Worm (Caenorhabditis elegans): ENCODE measurements around the gene str-63.

The str-63 gene

ce11 chrV:3333334-3333733, 18.0 kb upstream of the str-63 start, which contains the start of gene C17B7.5:
TSS of gene C17B7.5 (plus strand) at chrV:3333634.
- TF ChIP-seq ceh-24 (tag; optimal IDR thresholded peaks at IDR 0.05) (no peak), hlh-13 (GFP tag; optimal IDR thresholded peaks at IDR 0.05) (no peak), T23F11.4 (GFP tag; optimal IDR thresholded peaks at IDR 0.05) (no peak), C08G9.2 (tag; optimal IDR thresholded peaks at IDR 0.05) (no peak), ttx-3 (tag; optimal IDR thresholded peaks at IDR 0.05) (no peak), pag-3 (tag; optimal IDR thresholded peaks at IDR 0.05; ENCODE audit: borderline replicate concordance) (no peak), nhr-232 (tag; optimal IDR thresholded peaks at IDR 0.05) (no peak), dmd-4 (tag; optimal IDR thresholded peaks at IDR 0.05; ENCODE audit: borderline replicate concordance) (no peak), lin-11 (tag; optimal IDR thresholded peaks at IDR 0.05) (no peak), npax-4 (tag; optimal IDR thresholded peaks at IDR 0.05) (no peak), odd-2 (tag; optimal IDR thresholded peaks at IDR 0.05) (no peak), pros-1 (tag; optimal IDR thresholded peaks at IDR 0.05) (no peak), K09A11.1 (tag; optimal IDR thresholded peaks at IDR 0.05; ENCODE audit: insufficient read depth) (no peak)

ce11 chrV:3339009-3339408, 12.4 kb upstream of the str-63 start, which contains the start of gene C17B7.4:
TSS of gene C17B7.4 (plus strand) at chrV:3339309.
- TF ChIP-seq sdc-2 (tag; optimal IDR thresholded peaks at IDR 0.05) (no peak), T23F11.4 (GFP tag; optimal IDR thresholded peaks at IDR 0.05) (no peak), eyg-1 (tag; optimal IDR thresholded peaks at IDR 0.05) (no peak), pag-3 (tag; optimal IDR thresholded peaks at IDR 0.05; ENCODE audit: borderline replicate concordance) (no peak), elt-2 (tag; optimal IDR thresholded peaks at IDR 0.05) (no peak), pat-9 (tag; optimal IDR thresholded peaks at IDR 0.05) (no peak), nhr-11 (tag; optimal IDR thresholded peaks at IDR 0.05) (no peak), unc-42 (tag; optimal IDR thresholded peaks at IDR 0.05) (no peak), lin-11 (tag; optimal IDR thresholded peaks at IDR 0.05) (no peak), npax-4 (tag; optimal IDR thresholded peaks at IDR 0.05) (no peak), mec-3 (tag; optimal IDR thresholded peaks at IDR 0.05; ENCODE audit: borderline replicate concordance) (no peak), K02D7.2 (tag; optimal IDR thresholded peaks at IDR 0.05) (no peak), C38D4.7 (GFP tag; optimal IDR thresholded peaks at IDR 0.05) (no peak), ets-4 (tag; optimal IDR thresholded peaks at IDR 0.05) (no peak), F13H6.1 (tag; optimal IDR thresholded peaks at IDR 0.05) (no peak)

ce11 chrV:3341906-3342305, 9.5 kb upstream of the str-63 start, which contains the start of gene C17B7.10:
TSS of gene C17B7.10 (minus strand) at chrV:3342006.
- no peak for TF ChIP-seq che-1 (tag; optimal IDR thresholded peaks at IDR 0.05)
- no peak for TF ChIP-seq unc-86 (tag; optimal IDR thresholded peaks at IDR 0.05)
- no peak for TF ChIP-seq ztf-16 (tag; optimal IDR thresholded peaks at IDR 0.05)
- TF ChIP-seq tbx-7 (tag; optimal IDR thresholded peaks at IDR 0.05) = no peak
- TF ChIP-seq T23F11.4 (GFP tag; optimal IDR thresholded peaks at IDR 0.05) = no peak
- no peak for TF ChIP-seq ceh-34 (tag; optimal IDR thresholded peaks at IDR 0.05)
- no peak for TF ChIP-seq ceh-22 (tag; optimal IDR thresholded peaks at IDR 0.05)
- TF ChIP-seq fkh-6 (tag; optimal IDR thresholded peaks at IDR 0.05) = no peak
- TF ChIP-seq hlh-6 (tag; optimal IDR thresholded peaks at IDR 0.05) = no peak
- no peak for TF ChIP-seq unc-55 (GFP tag; optimal IDR thresholded peaks at IDR 0.05)
- TF ChIP-seq ceh-31 (tag; optimal IDR thresholded peaks at IDR 0.05) = no peak
- TF ChIP-seq ceh-19 (GFP tag; optimal IDR thresholded peaks at IDR 0.05) = no peak
- no peak for TF ChIP-seq hlh-15 (tag; optimal IDR thresholded peaks at IDR 0.05)
- TF ChIP-seq npax-4 (tag; optimal IDR thresholded peaks at IDR 0.05) = no peak
- no peak for TF ChIP-seq Y22D7AL.16 (tag; optimal IDR thresholded peaks at IDR 0.05)
- no peak for TF ChIP-seq madf-2 (tag; optimal IDR thresholded peaks at IDR 0.05)

DNA sequence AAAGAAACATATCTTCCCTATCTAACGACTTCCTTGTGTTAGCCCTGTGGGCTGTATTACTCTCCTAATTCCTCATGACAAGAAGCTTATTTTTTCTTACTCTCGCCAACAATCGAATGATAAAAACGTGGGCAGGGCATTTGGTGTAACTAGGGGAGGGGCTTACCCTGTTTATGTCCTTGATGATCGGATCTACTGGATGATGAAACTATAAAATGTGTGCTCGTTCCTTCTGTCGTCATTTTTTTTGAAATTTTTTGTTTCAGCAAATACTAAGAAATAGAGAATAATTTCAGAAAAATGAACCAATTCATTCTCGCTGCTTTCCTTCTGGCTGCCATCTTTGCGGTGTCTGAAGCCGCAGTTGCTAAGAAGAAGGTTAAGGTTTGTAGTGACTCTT, 8.9 kb upstream of the str-63 start, which contains the start of gene C17B7.3:
Gene C17B7.3 (plus strand): TSS at position 301 of the 400 bp plus-strand sequence.
- TF ChIP-seq ceh-30 (tag; optimal IDR thresholded peaks at IDR 0.05) = no peak
- no peak for TF ChIP-seq rnt-1 (tag; optimal IDR thresholded peaks at IDR 0.05)
- TF ChIP-seq odd-2 (tag; optimal IDR thresholded peaks at IDR 0.05) = no peak
- TF ChIP-seq fkh-6 (tag; optimal IDR thresholded peaks at IDR 0.05) = no peak
- TF ChIP-seq fax-1 (tag; optimal IDR thresholded peaks at IDR 0.05) = no peak
- TF ChIP-seq hlh-13 (GFP tag; optimal IDR thresholded peaks at IDR 0.05) = no peak
- no peak for TF ChIP-seq pha-4 (tag; optimal IDR thresholded peaks at IDR 0.05)
- TF ChIP-seq unc-55 (GFP tag; optimal IDR thresholded peaks at IDR 0.05) = no peak
- TF ChIP-seq K02D7.2 (tag; optimal IDR thresholded peaks at IDR 0.05) = no peak
- no peak for TF ChIP-seq ets-4 (tag; optimal IDR thresholded peaks at IDR 0.05)
- no peak for TF ChIP-seq ztf-16 (tag; optimal IDR thresholded peaks at IDR 0.05)
- no peak for TF ChIP-seq hlh-8 (tag; optimal IDR thresholded peaks at IDR 0.05)

Measured in whole organism, late embryonic.